Worm (Caenorhabditis elegans) whole organism, late embryonic: ENCODE measurements around the gene amt-1.

ENCODE experiments used
- ahr-1 ChIP-seq: sonication (generic microtip); optimal IDR thresholded peaks from 2 replicates; lab custom pipeline; 2016; ENCODE audit warnings: missing genetic modification characterization, missing compliant biosample characterization
- ama-1 ChIP-seq: fragments of 150-350 bp; optimal IDR thresholded peaks from 2 replicates; lab custom pipeline; 2014
- odd-2 ChIP-seq: sonication (generic microtip); optimal IDR thresholded peaks from 2 replicates; lab custom pipeline; 2017; ENCODE audit warnings: antibody characterized with exemption, mild to moderate bottlenecking, missing genetic modification characterization, missing compliant biosample characterization
- unc-3 ChIP-seq, 2 experiments: fragments of 200-800 bp in 1 of 2; sonication (Bioruptor generic) in 1 of 2; sonication (generic microtip) in 1 of 2; conservative IDR thresholded peaks in 1 of 2; optimal IDR thresholded peaks in 1 of 2; 2 replicates each; pipeline versions ENCODE4 v1.3.6 to Lab custom; 2016 to 2022; ENCODE audit warnings: missing compliant biosample characterization in 2 of 2, missing genetic modification characterization in 2 of 2, missing genetic modification reagents in 1 of 2

ce11 chrX:4607300-4607699 lies 36.1 kb downstream of the amt-1 start:
- no peak for TF ChIP-seq ahr-1 (tag; lab: Kevin White, UChicago)
- no peak for TF ChIP-seq unc-3 (GFP tag; conservative IDR thresholded peaks at IDR 0.05; lab: Robert Waterston, UW)
- TF ChIP-seq unc-3 (tag; optimal IDR thresholded peaks at IDR 0.05; lab: Kevin White, UChicago), result no peak
- no peak for TF ChIP-seq odd-2
- TF ChIP-seq ama-1 (lab: Kevin White, UChicago), result no peak
